Fruit fly (Drosophila melanogaster) whole organism, wandering third instar larva: ENCODE measurements around the gene rump.

ENCODE experiments used
- Abd-B ChIP-seq: fragments of >200 bp; optimal IDR thresholded peaks from 2 replicates; lab custom pipeline; 2017; ENCODE audit warnings: missing biosample characterization, missing genetic modification characterization
- CG32264 ChIP-seq: fragments of 200-800 bp; sonication (Bioruptor generic); optimal IDR thresholded peaks from 2 replicates; lab custom pipeline; 2016; ENCODE audit warnings: missing biosample characterization, missing genetic modification characterization
- CG9705 ChIP-seq: fragments of 200-800 bp; sonication (Bioruptor generic); optimal IDR thresholded peaks from 2 replicates; lab custom pipeline; 2018; ENCODE audit warnings: missing biosample characterization, mild to moderate bottlenecking, missing genetic modification characterization
- CrebA ChIP-seq: fragments of 200-800 bp; sonication (Bioruptor generic); optimal IDR thresholded peaks from 2 replicates; lab custom pipeline; 2016; ENCODE audit warnings: missing biosample characterization, mild to moderate bottlenecking, missing genetic modification characterization, borderline replicate concordance
- Dfd ChIP-seq: fragments of >200 bp; optimal IDR thresholded peaks from 2 replicates; lab custom pipeline; 2017; ENCODE audit warnings: missing biosample characterization, missing genetic modification characterization
- Dif ChIP-seq: fragments of 200-275, 200-300 bp; sonication (Bioruptor generic); optimal IDR thresholded peaks from 2 replicates; lab custom pipeline; 2018; ENCODE audit warnings: missing biosample characterization, missing genetic modification characterization; ENCODE audit not compliant: partially characterized antibody
- HLH106 ChIP-seq: fragments of 200-800 bp; optimal IDR thresholded peaks from 3 replicates; lab custom pipeline; 2019; ENCODE audit warnings: missing biosample characterization, mild to moderate bottlenecking, missing genetic modification characterization, moderate library complexity
- Hnf4 ChIP-seq: fragments of 200-800 bp; sonication (Bioruptor generic); optimal IDR thresholded peaks from 2 replicates; lab custom pipeline; 2016; ENCODE audit warnings: missing biosample characterization, mild to moderate bottlenecking, missing genetic modification characterization
- Hr78 ChIP-seq: fragments of >200 bp; optimal IDR thresholded peaks from 2 replicates; lab custom pipeline; 2017; ENCODE audit warnings: missing biosample characterization, missing genetic modification characterization
- Hr83 ChIP-seq: fragments of 200-300 bp; sonication (Bioruptor generic); optimal IDR thresholded peaks from 2 replicates; lab custom pipeline; 2016; ENCODE audit warnings: missing biosample characterization, mild to moderate bottlenecking, missing genetic modification characterization, moderate library complexity; ENCODE audit not compliant: poor library complexity, severe bottlenecking
- Jra ChIP-seq: sonication (Bioruptor generic); optimal IDR thresholded peaks from 2 replicates; lab custom pipeline; 2016; ENCODE audit warnings: missing biosample characterization, missing genetic modification characterization
- Mio ChIP-seq: sonication (Bioruptor generic); optimal IDR thresholded peaks from 2 replicates; lab custom pipeline; 2016; ENCODE audit warnings: missing biosample characterization, missing genetic modification characterization
- Myc ChIP-seq: fragments of >200 bp; optimal IDR thresholded peaks from 2 replicates; lab custom pipeline; 2017
- OdsH ChIP-seq: fragments of 200-800 bp; sonication (Bioruptor generic); optimal IDR thresholded peaks from 2 replicates; lab custom pipeline; 2016; ENCODE audit warnings: missing biosample characterization, mild to moderate bottlenecking, missing genetic modification characterization
- Rel ChIP-seq, 2 experiments: fragments of 200-800 bp; sonication (Bioruptor generic) in 1 of 2; optimal IDR thresholded peaks; 2 replicates in 1 of 2; 3 replicates in 1 of 2; lab custom pipeline; 2016 to 2019; ENCODE audit warnings: mild to moderate bottlenecking in 2 of 2, missing biosample characterization in 2 of 2, missing genetic modification characterization in 2 of 2, moderate library complexity in 1 of 2
- Sp1 ChIP-seq: fragments of 200-800 bp; sonication (Bioruptor generic); optimal IDR thresholded peaks from 3 replicates; lab custom pipeline; 2019; ENCODE audit warnings: missing biosample characterization, mild to moderate bottlenecking, missing genetic modification characterization, moderate library complexity
- Vsx2 ChIP-seq: fragments of 200-300, 225-300 bp; sonication (Bioruptor generic); optimal IDR thresholded peaks from 2 replicates; lab custom pipeline; 2018; ENCODE audit warnings: missing biosample characterization, missing genetic modification characterization; ENCODE audit not compliant: partially characterized antibody
- br ChIP-seq: fragments of 200-800 bp; sonication (Bioruptor generic); optimal IDR thresholded peaks from 2 replicates; lab custom pipeline; 2016; ENCODE audit warnings: missing biosample characterization, missing genetic modification characterization
- brk ChIP-seq: fragments of 200-800 bp; sonication (Bioruptor generic); optimal IDR thresholded peaks from 2 replicates; lab custom pipeline; 2016; ENCODE audit warnings: missing biosample characterization, mild to moderate bottlenecking, missing genetic modification characterization
- dmrt93B ChIP-seq: fragments of 200-800 bp; sonication (Bioruptor generic); optimal IDR thresholded peaks from 2 replicates; lab custom pipeline; 2018; ENCODE audit warnings: missing biosample characterization, mild to moderate bottlenecking, missing genetic modification characterization
- dsf ChIP-seq: sonication (Bioruptor generic); optimal IDR thresholded peaks from 2 replicates; lab custom pipeline; 2016; ENCODE audit warnings: missing biosample characterization, missing genetic modification characterization, borderline replicate concordance
- ey ChIP-seq: fragments of 200-800 bp; sonication (Bioruptor generic); optimal IDR thresholded peaks from 2 replicates; lab custom pipeline; 2016; ENCODE audit warnings: missing biosample characterization, missing genetic modification characterization
- foxo ChIP-seq, 2 experiments: fragments of 200-800 bp; sonication (Bioruptor generic); optimal IDR thresholded peaks; 2 replicates in 1 of 2; 3 replicates in 1 of 2; lab custom pipeline; 2016 to 2017; ENCODE audit warnings: missing biosample characterization in 2 of 2, missing genetic modification characterization in 2 of 2
- fru ChIP-seq: fragments of 200-800 bp; sonication (Bioruptor generic); optimal IDR thresholded peaks from 3 replicates; lab custom pipeline; 2016; ENCODE audit warnings: missing biosample characterization, mild to moderate bottlenecking, missing genetic modification characterization
- h ChIP-seq: fragments of 200-800 bp; sonication (Bioruptor generic); optimal IDR thresholded peaks from 3 replicates; lab custom pipeline; 2016; ENCODE audit warnings: missing biosample characterization, mild to moderate bottlenecking, missing genetic modification characterization
- jim ChIP-seq: fragments of 175-275, 200-325 bp; sonication (Bioruptor generic); optimal IDR thresholded peaks from 2 replicates; lab custom pipeline; 2016; ENCODE audit warnings: missing biosample characterization, mild to moderate bottlenecking, missing genetic modification characterization
- lola ChIP-seq: fragments of >200 bp; optimal IDR thresholded peaks from 2 replicates; lab custom pipeline; 2017; ENCODE audit warnings: missing biosample characterization, missing genetic modification characterization
- pan ChIP-seq: fragments of >200 bp; optimal IDR thresholded peaks from 2 replicates; lab custom pipeline; 2017
- psq ChIP-seq: fragments of 200-800 bp; sonication (Bioruptor generic); optimal IDR thresholded peaks from 3 replicates; lab custom pipeline; 2017; ENCODE audit warnings: missing biosample characterization, mild to moderate bottlenecking, missing genetic modification characterization, moderate library complexity
- rgr ChIP-seq: fragments of 200-800 bp; sonication (Bioruptor generic); optimal IDR thresholded peaks from 3 replicates; lab custom pipeline; 2016; ENCODE audit warnings: missing biosample characterization, mild to moderate bottlenecking, missing genetic modification characterization
- sage ChIP-seq: fragments of 200-800 bp; sonication (Bioruptor generic); optimal IDR thresholded peaks from 2 replicates; lab custom pipeline; 2016; ENCODE audit warnings: missing biosample characterization, mild to moderate bottlenecking, missing genetic modification characterization
- sv ChIP-seq: fragments of 200-800 bp; sonication (Bioruptor generic); optimal IDR thresholded peaks from 3 replicates; lab custom pipeline; 2016; ENCODE audit warnings: missing biosample characterization, missing genetic modification characterization
- tai ChIP-seq: sonication (Bioruptor generic); optimal IDR thresholded peaks from 2 replicates; lab custom pipeline; 2016; ENCODE audit warnings: missing biosample characterization, missing genetic modification characterization
- usp ChIP-seq: fragments of >200 bp; optimal IDR thresholded peaks from 2 replicates; lab custom pipeline; 2017; ENCODE audit warnings: missing biosample characterization, missing genetic modification characterization
- woc ChIP-seq: sonication (Bioruptor generic); optimal IDR thresholded peaks from 2 replicates; lab custom pipeline; 2016; ENCODE audit warnings: missing biosample characterization, mild to moderate bottlenecking, missing genetic modification characterization

The rump gene

dm6 chr3R:9510070-9510518, at the start of gene rump:
TSS of gene rump (minus strand) at chr3R:9510324.
- TF ChIP-seq Hr83 (GFP tag; lab: Kevin White, UChicago) (peak; percentile 79), HLH106 (tag; lab: Kevin White, UChicago) (no peak), rgr (GFP tag; lab: Kevin White, UChicago) (peak; percentile 65), Sp1 (peak; percentile 3), Hnf4 (peak; percentile 57), lola (GFP tag; lab: Kevin White, UChicago) (no peak), Myc (lab: Kevin White, UChicago) (peak; percentile 79), sage (GFP tag; lab: Kevin White, UChicago) (peak; percentile 59), brk (GFP tag; lab: Kevin White, UChicago) (peak; percentile 83), Hr78 (GFP tag; lab: Kevin White, UChicago) (no peak), br (GFP tag; lab: Kevin White, UChicago) (no peak), Jra (peak; percentile 49), Dif (GFP tag; lab: Kevin White, UChicago) (peak; percentile 24), woc (peak; percentile 18), dsf (GFP tag; lab: Kevin White, UChicago) (peak; percentile 15), h (GFP tag; lab: Kevin White, UChicago) (peak; percentile 17), tai (GFP tag; lab: Kevin White, UChicago) (peak; percentile 81), foxo (GFP tag; optimal IDR thresholded peaks at IDR 0.05; lab: Kevin White, UChicago) (no peak), Rel (GFP tag; optimal IDR thresholded peaks at IDR 0.05; lab: Kevin White, UChicago) (no peak), Rel (tag; optimal IDR thresholded peaks at IDR 0.05; lab: Kevin White, UChicago) (peak; percentile 41), sv (GFP tag; lab: Kevin White, UChicago) (no peak)

- TF ChIP-seq foxo (GFP tag; optimal IDR thresholded peaks at IDR 0.05; lab: Kevin White, UChicago) (peak in 1 of 2 experiments; percentile 78), Rel (GFP tag; optimal IDR thresholded peaks at IDR 0.05; lab: Kevin White, UChicago) (no peak), Rel (tag; optimal IDR thresholded peaks at IDR 0.05; lab: Kevin White, UChicago) (peak; percentile 50), psq (GFP tag; lab: Kevin White, UChicago) (peak; percentile 66), rgr (GFP tag; lab: Kevin White, UChicago) (peak; percentile 71), h (GFP tag; lab: Kevin White, UChicago) (peak; percentile 81), Mio (GFP tag; lab: Kevin White, UChicago) (no peak), Dfd (no peak), ey (GFP tag; lab: Kevin White, UChicago) (peak; percentile 73), CG9705 (GFP tag; lab: Kevin White, UChicago) (peak; percentile 61), HLH106 (tag; lab: Kevin White, UChicago) (peak; percentile 73), Jra (peak; percentile 73), lola (GFP tag; lab: Kevin White, UChicago) (no peak), jim (GFP tag; lab: Kevin White, UChicago) (no peak), Sp1 (peak; percentile 67), fru (GFP tag; lab: Kevin White, UChicago) (peak; percentile 75), sv (GFP tag; lab: Kevin White, UChicago) (peak; percentile 40), OdsH (GFP tag; lab: Kevin White, UChicago) (peak; percentile 57), woc (peak; percentile 67), Myc (lab: Kevin White, UChicago) (peak; percentile 67)
Measured at dm6 chr3R:9559413-9560014, 49.4 kb upstream of the rump start, which contains the start of the genes AP-1mu and MBD-like. TSS of gene AP-1mu (minus strand) at chr3R:9559525. TSS of gene MBD-like (plus strand) at chr3R:9559760.

dm6 chr3R:9555334-9555974, 45.3 kb upstream of the rump start, which contains the start of the genes CG9386 and BckdhA:
TSS of gene CG9386 (minus strand) at chr3R:9555408.
TSS of gene BckdhA (plus strand) at chr3R:9555785.
- TF ChIP-seq Sp1, result peak; percentile 48
- TF ChIP-seq tai (GFP tag; lab: Kevin White, UChicago), result no peak
- no peak for TF ChIP-seq Myc (lab: Kevin White, UChicago)
- TF ChIP-seq woc, result peak; percentile 48
- no peak for TF ChIP-seq sage (GFP tag; lab: Kevin White, UChicago)
- TF ChIP-seq sv (GFP tag; lab: Kevin White, UChicago), result no peak
- TF ChIP-seq usp (GFP tag; lab: Kevin White, UChicago), result no peak
- peak; percentile 18 for TF ChIP-seq Jra
- no peak for TF ChIP-seq CrebA
- TF ChIP-seq OdsH (GFP tag; lab: Kevin White, UChicago), result peak; percentile 21
- TF ChIP-seq pan (lab: Kevin White, UChicago), result no peak
- TF ChIP-seq psq (GFP tag; lab: Kevin White, UChicago), result peak; percentile 40
- TF ChIP-seq Dif (GFP tag; lab: Kevin White, UChicago), result no peak
- TF ChIP-seq Hr83 (GFP tag; lab: Kevin White, UChicago), result peak; percentile 48
- no peak for TF ChIP-seq Hnf4
- no peak for TF ChIP-seq Dfd
- no peak for TF ChIP-seq lola (GFP tag; lab: Kevin White, UChicago)
- TF ChIP-seq dmrt93B, result no peak
- peak; percentile 31 for TF ChIP-seq HLH106 (tag; lab: Kevin White, UChicago)
- no peak for TF ChIP-seq Abd-B (GFP tag; lab: Kevin White, UChicago)
- TF ChIP-seq foxo (GFP tag; optimal IDR thresholded peaks at IDR 0.05; lab: Kevin White, UChicago), result peak in 1 of 2 experiments; percentile 62
- TF ChIP-seq Hr78 (GFP tag; lab: Kevin White, UChicago), result no peak
- peak; percentile 54 for TF ChIP-seq rgr (GFP tag; lab: Kevin White, UChicago)
- TF ChIP-seq jim (GFP tag; lab: Kevin White, UChicago), result no peak
- TF ChIP-seq br (GFP tag; lab: Kevin White, UChicago), result no peak
- peak; percentile 41 for TF ChIP-seq fru (GFP tag; lab: Kevin White, UChicago)
- TF ChIP-seq Mio (GFP tag; lab: Kevin White, UChicago), result no peak
- peak; percentile 57 for TF ChIP-seq h (GFP tag; lab: Kevin White, UChicago)
- TF ChIP-seq CG32264 (GFP tag; lab: Kevin White, UChicago), result no peak
- TF ChIP-seq ey (GFP tag; lab: Kevin White, UChicago), result peak; percentile 13
- TF ChIP-seq Vsx2 (GFP tag; lab: Kevin White, UChicago), result no peak
- no peak for TF ChIP-seq Rel (GFP tag; optimal IDR thresholded peaks at IDR 0.05; lab: Kevin White, UChicago)
- peak; percentile 82 for TF ChIP-seq Rel (tag; optimal IDR thresholded peaks at IDR 0.05; lab: Kevin White, UChicago)
